Worm (Caenorhabditis elegans): ENCODE data around the gene dgk-1.

dgk-1 gene

DNA sequence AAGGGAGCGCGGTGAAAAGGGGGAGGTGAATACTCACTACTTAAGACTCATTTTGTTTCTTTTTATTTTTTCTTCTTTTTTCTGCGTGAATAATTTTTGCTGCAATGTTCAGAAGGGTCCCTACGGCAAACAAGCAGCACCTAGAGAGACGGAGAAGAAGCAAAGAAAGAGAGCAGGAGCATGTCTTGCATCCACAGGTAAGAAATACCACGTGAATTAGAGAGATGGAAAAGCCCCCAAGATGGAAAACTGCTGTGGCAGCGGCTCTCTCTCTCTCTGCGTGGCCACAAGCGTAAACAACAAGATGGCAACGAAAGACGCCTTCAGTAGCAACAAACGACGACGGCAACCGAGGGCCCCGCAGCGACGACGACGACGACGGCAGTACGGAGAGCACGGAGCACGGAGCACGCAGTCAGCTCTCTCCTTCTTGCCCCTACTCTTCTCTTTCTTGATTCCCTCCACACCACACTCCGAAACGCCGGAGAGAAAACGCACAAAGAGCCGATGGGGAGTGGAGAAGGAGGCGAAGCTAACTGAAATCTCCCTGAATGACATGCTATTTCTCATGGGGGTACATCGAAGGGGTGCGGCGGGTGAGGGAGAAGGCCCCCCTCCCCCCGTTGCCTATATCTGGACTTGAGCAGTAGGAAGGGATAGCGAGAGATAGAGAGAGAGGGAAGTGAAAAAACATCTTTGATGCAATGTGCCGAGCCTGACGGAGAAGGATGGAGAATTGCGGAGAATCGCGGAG, 1.6 kb upstream of the dgk-1 start (continued):
- no peak for TF ChIP-seq zag-1 (tag; optimal IDR thresholded peaks at IDR 0.05)
- TF ChIP-seq dpl-1 (GFP tag; optimal IDR thresholded peaks at IDR 0.05), result no peak
- TF ChIP-seq ces-1 (GFP tag; optimal IDR thresholded peaks at IDR 0.05), result no peak
- TF ChIP-seq nhr-111 (GFP tag; optimal IDR thresholded peaks at IDR 0.05), result no peak
- TF ChIP-seq mxl-2 (GFP tag; conservative IDR thresholded peaks at IDR 0.05), result no peak
- TF ChIP-seq tra-1 (GFP tag; IDR thresholded peaks at IDR 0.05), result no peak
- TF ChIP-seq T20F7.1 (GFP tag; optimal IDR thresholded peaks at IDR 0.05), result no peak
- no peak for TF ChIP-seq zip-11 (GFP tag; IDR thresholded peaks at IDR 0.05)
- TF ChIP-seq egl-27 (tag; optimal IDR thresholded peaks at IDR 0.05), result no peak
- no peak for TF ChIP-seq skn-1 (tag; optimal IDR thresholded peaks at IDR 0.05)
- TF ChIP-seq mdl-1 (tag; optimal IDR thresholded peaks at IDR 0.05), result peak in 1 of 2 experiments; percentile 27
- TF ChIP-seq daf-19 (GFP tag; conservative IDR thresholded peaks at IDR 0.05), result 0 out of 2 replicates have a peak, but pooled peaks have one; percentile 12
- TF ChIP-seq unc-62 (GFP tag; optimal IDR thresholded peaks at IDR 0.05 in 1 of 2), result peak in 1 of 2 experiments; percentile 99
- TF ChIP-seq unc-62 (tag; optimal IDR thresholded peaks at IDR 0.05), result no peak
- no peak for TF ChIP-seq aly-2 (tag; optimal IDR thresholded peaks at IDR 0.05)
- TF ChIP-seq lim-7 (GFP tag; IDR thresholded peaks at IDR 0.05), result no peak
- no peak for TF ChIP-seq tag-97 (GFP tag; IDR thresholded peaks at IDR 0.05)
- TF ChIP-seq Y48G9A.11 (GFP tag; IDR thresholded peaks at IDR 0.05), result no peak
- no peak for TF ChIP-seq hlh-11 (tag; optimal IDR thresholded peaks at IDR 0.05)
- TF ChIP-seq T26A8.4 (GFP tag; IDR thresholded peaks at IDR 0.05), result no peak
- no peak for TF ChIP-seq nhr-10 (tag; optimal IDR thresholded peaks at IDR 0.05)
- 0 out of 2 replicates have a peak, but pooled peaks have one; percentile 54 for TF ChIP-seq ctbp-1 (GFP tag; IDR thresholded peaks at IDR 0.05)
- no peak for TF ChIP-seq daf-8 (GFP tag; IDR thresholded peaks at IDR 0.05)
- TF ChIP-seq hmg-1.1 (GFP tag; IDR thresholded peaks at IDR 0.05), result peak; percentile 85
- TF ChIP-seq nhr-76 (tag; optimal IDR thresholded peaks at IDR 0.05), result no peak
- no peak; the same call in 1 of the 2 replicates for TF ChIP-seq egl-43 (GFP tag; IDR thresholded peaks at IDR 0.05)
- no peak for TF ChIP-seq unc-39 (tag; optimal IDR thresholded peaks at IDR 0.05)

DNA sequence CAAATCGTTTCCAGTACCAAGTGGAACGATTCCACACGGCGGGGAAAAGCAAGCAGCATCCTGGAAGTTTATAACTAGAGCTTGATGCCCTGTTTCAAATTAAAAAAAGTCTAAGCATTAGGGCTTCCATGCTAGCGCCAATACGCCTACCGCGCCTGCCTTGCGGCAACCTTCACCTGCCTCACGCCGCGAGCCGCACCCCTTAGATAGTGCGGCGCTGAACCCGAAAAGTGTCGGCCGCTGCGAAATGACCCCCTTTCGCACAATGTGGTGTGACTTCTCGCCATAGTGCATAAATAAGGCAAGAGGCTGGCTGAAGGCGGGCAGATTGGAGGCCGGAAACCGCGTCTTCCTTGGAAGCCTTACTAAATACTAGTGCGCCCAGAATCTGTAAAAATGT, 4.8 kb downstream of the dgk-1 start:
- 0 out of 2 replicates have a peak, but pooled peaks have one; percentile 38 for TF ChIP-seq D1046.2 (GFP tag; IDR thresholded peaks at IDR 0.05)
- TF ChIP-seq set-16 (GFP tag; IDR thresholded peaks at IDR 0.05), result peak; percentile 89
- TF ChIP-seq pha-4 (GFP tag; IDR thresholded peaks at IDR 0.05), result no peak
- no peak for TF ChIP-seq pha-4 (tag; optimal IDR thresholded peaks at IDR 0.05)
- peak; percentile 12 for TF ChIP-seq nhr-102 (tag; optimal IDR thresholded peaks at IDR 0.05)
- 0 out of 2 replicates have a peak, but pooled peaks have one; percentile 6 for TF ChIP-seq madf-9 (GFP tag; conservative IDR thresholded peaks at IDR 0.05)
- TF ChIP-seq unc-62 (GFP tag; optimal IDR thresholded peaks at IDR 0.05 in 1 of 2), result peak in 1 of 2 experiments; percentile 42
- no peak for TF ChIP-seq unc-62 (tag; optimal IDR thresholded peaks at IDR 0.05)

DNA sequence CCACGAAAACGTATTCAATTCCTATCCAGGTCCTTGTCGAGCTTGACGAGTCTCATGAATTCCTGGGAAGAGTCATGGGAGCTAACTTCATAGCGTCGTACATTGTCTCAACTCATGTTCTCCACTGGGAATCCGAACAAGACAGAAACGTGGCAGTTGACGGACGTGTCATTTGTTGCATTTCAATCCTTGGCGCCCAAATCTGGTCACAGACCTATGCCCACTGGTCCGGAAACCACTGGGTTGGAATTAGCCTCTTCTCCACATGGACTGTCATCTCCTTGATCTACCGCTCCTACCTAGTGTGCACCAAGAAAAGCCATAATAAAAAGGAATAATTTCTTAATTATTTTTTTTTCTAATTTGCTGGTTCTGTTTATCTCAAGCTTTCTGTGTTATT, 8.7 kb downstream of the dgk-1 start:
- TF ChIP-seq mep-1 (tag; optimal IDR thresholded peaks at IDR 0.05), result no peak
- TF ChIP-seq nhr-102 (tag; optimal IDR thresholded peaks at IDR 0.05), result no peak
- TF ChIP-seq dmd-8 (GFP tag; IDR thresholded peaks at IDR 0.05), result 0 out of 2 replicates have a peak, but pooled peaks have one; percentile 55
- no peak for TF ChIP-seq spr-3 (GFP tag; optimal IDR thresholded peaks at IDR 0.05)

All from whole organism, L4 larva.